Fruit fly (Drosophila melanogaster) whole organism, embryonic: ENCODE results near the gene Nf-YA.

ENCODE experiments used
- Antp ChIP-seq: fragments of 200-800 bp; sonication (Bioruptor generic); optimal IDR thresholded peaks from 3 replicates; lab custom pipeline; 2016; ENCODE audit warnings: missing biosample characterization, missing genetic modification characterization
- BEAF-32 ChIP-seq: fragments of 200-800 bp; sonication (Bioruptor generic); optimal IDR thresholded peaks from 3 replicates; lab custom pipeline; 2017; ENCODE audit warnings: missing biosample characterization, missing genetic modification characterization, mild to moderate bottlenecking, moderate library complexity, missing genetic modification reagents
- Bteb2 ChIP-seq: fragments of 200-800 bp; sonication (Bioruptor generic); optimal IDR thresholded peaks from 2 replicates; lab custom pipeline; 2016; ENCODE audit warnings: missing biosample characterization, missing genetic modification characterization
- CG11398 ChIP-seq: fragments of 200-800 bp; sonication (Bioruptor generic); optimal IDR thresholded peaks from 2 replicates; lab custom pipeline; 2016; ENCODE audit warnings: missing biosample characterization, missing genetic modification characterization
- CG11504 ChIP-seq: fragments of 200-800 bp; sonication (Bioruptor generic); optimal IDR thresholded peaks from 3 replicates; lab custom pipeline; 2019; ENCODE audit warnings: missing biosample characterization, mild to moderate bottlenecking, missing genetic modification characterization, moderate library complexity
- CG11695 ChIP-seq: fragments of 200-800 bp; sonication (Bioruptor generic); IDR thresholded peaks from 3 replicates; pipeline ENCODE4 v1.3.6; 2022; ENCODE audit warnings: missing biosample characterization, missing genetic modification characterization
- CG11723 ChIP-seq: fragments of 200-800 bp; sonication (Bioruptor generic); optimal IDR thresholded peaks from 2 replicates; lab custom pipeline; 2017; ENCODE audit warnings: missing biosample characterization, mild to moderate bottlenecking, missing genetic modification characterization
- CG1233 ChIP-seq: fragments of 200-800 bp; sonication (Bioruptor generic); optimal IDR thresholded peaks from 4 replicates; lab custom pipeline; 2018; ENCODE audit warnings: missing biosample characterization, mild to moderate bottlenecking, missing genetic modification characterization
- CG13424 ChIP-seq: fragments of 200-800 bp; sonication (Bioruptor generic); optimal IDR thresholded peaks from 2 replicates; lab custom pipeline; 2019; ENCODE audit warnings: missing biosample characterization, mild to moderate bottlenecking, missing genetic modification characterization, moderate library complexity
- CG14667 ChIP-seq: fragments of 200-800 bp; sonication (Bioruptor generic); IDR thresholded peaks from 2 replicates; pipeline ENCODE4 v1.3.6; 2022; ENCODE audit warnings: missing biosample characterization, missing genetic modification characterization
- CG15269 ChIP-seq: fragments of 200-800 bp; sonication (Bioruptor generic); optimal IDR thresholded peaks from 2 replicates; lab custom pipeline; 2018; ENCODE audit warnings: missing biosample characterization, mild to moderate bottlenecking, missing genetic modification characterization, moderate library complexity
- CG16813 ChIP-seq: fragments of 200-800 bp; sonication (Bioruptor generic); IDR thresholded peaks from 3 replicates; pipeline ENCODE4 v1.3.6; 2022; ENCODE audit warnings: missing biosample characterization, missing genetic modification characterization; ENCODE audit not compliant: partially characterized antibody
- CG17359 ChIP-seq: fragments of 200-800 bp; sonication (Bioruptor generic); optimal IDR thresholded peaks from 3 replicates; lab custom pipeline; 2018; ENCODE audit warnings: missing biosample characterization, mild to moderate bottlenecking, missing genetic modification characterization, moderate library complexity
- CG2116 ChIP-seq: fragments of 200-800 bp; sonication (Bioruptor generic); optimal IDR thresholded peaks from 3 replicates; lab custom pipeline; 2018; ENCODE audit warnings: missing biosample characterization, mild to moderate bottlenecking, missing genetic modification characterization
- CG3065 ChIP-seq: fragments of 200-800 bp; sonication (Bioruptor generic); optimal IDR thresholded peaks from 2 replicates; lab custom pipeline; 2016; ENCODE audit warnings: missing biosample characterization, missing genetic modification characterization
- CG31365 ChIP-seq: fragments of 200-800 bp; sonication (Bioruptor generic); optimal IDR thresholded peaks from 2 replicates; lab custom pipeline; 2018; ENCODE audit warnings: missing biosample characterization, mild to moderate bottlenecking, missing genetic modification characterization
- CG3281 ChIP-seq: fragments of 200-800 bp; sonication (Bioruptor generic); optimal IDR thresholded peaks from 3 replicates; lab custom pipeline; 2017; ENCODE audit warnings: missing biosample characterization, mild to moderate bottlenecking, missing genetic modification characterization
- CG3726 ChIP-seq: fragments of 200-800 bp; sonication (Bioruptor generic); IDR thresholded peaks from 3 replicates; pipeline ENCODE4, ENCODE4 v1.3.6; 2022; ENCODE audit warnings: missing biosample characterization, missing genetic modification characterization
- CG43689 ChIP-seq: fragments of 200-800 bp; sonication (Bioruptor generic); IDR thresholded peaks from 2 replicates; pipeline ENCODE4 v1.3.6; 2022; ENCODE audit warnings: missing biosample characterization, missing genetic modification characterization
- CG5180 ChIP-seq: fragments of 200-800 bp; sonication (Bioruptor generic); optimal IDR thresholded peaks from 3 replicates; lab custom pipeline; 2017; ENCODE audit warnings: missing biosample characterization, missing genetic modification characterization, mild to moderate bottlenecking, moderate library complexity, missing genetic modification reagents
- CG5245 ChIP-seq: fragments of 200-800 bp; sonication (Bioruptor generic); optimal IDR thresholded peaks from 3 replicates; lab custom pipeline; 2016; ENCODE audit warnings: missing biosample characterization, missing genetic modification characterization
- CG6791 ChIP-seq: fragments of 200-800 bp; sonication (Bioruptor generic); IDR thresholded peaks from 3 replicates; pipeline ENCODE4 v1.3.6; 2022; ENCODE audit warnings: missing biosample characterization, missing genetic modification characterization; ENCODE audit not compliant: partially characterized antibody
- CG6813 ChIP-seq: fragments of 200-800 bp; sonication (Bioruptor generic); optimal IDR thresholded peaks from 2 replicates; lab custom pipeline; 2017; ENCODE audit warnings: missing biosample characterization, missing genetic modification characterization, mild to moderate bottlenecking, moderate library complexity, missing genetic modification reagents
- CG7786 ChIP-seq: fragments of 200-800 bp; sonication (Bioruptor generic); optimal IDR thresholded peaks from 2 replicates; lab custom pipeline; 2016; ENCODE audit warnings: missing biosample characterization, missing genetic modification characterization
- CG7839 ChIP-seq: fragments of 200-800 bp; sonication (Bioruptor generic); optimal IDR thresholded peaks from 3 replicates; lab custom pipeline; 2018; ENCODE audit warnings: missing biosample characterization, mild to moderate bottlenecking, missing genetic modification characterization, moderate library complexity
- CG8765 ChIP-seq: fragments of 200-800 bp; sonication (Bioruptor generic); IDR thresholded peaks from 2 replicates; pipeline ENCODE4 v1.3.6; 2022; ENCODE audit warnings: missing biosample characterization, missing genetic modification characterization
- Dbx ChIP-seq: fragments of 200-800 bp; sonication (Bioruptor generic); IDR thresholded peaks from 3 replicates; pipeline ENCODE4 v1.3.6; 2022; ENCODE audit warnings: missing biosample characterization, missing genetic modification characterization
- Dip2 ChIP-seq: fragments of 200-800 bp; sonication (Bioruptor generic); IDR thresholded peaks from 2 replicates; pipeline ENCODE4 v1.3.6; 2022; ENCODE audit warnings: missing biosample characterization, missing genetic modification characterization
- Fer2 ChIP-seq: fragments of 200-800 bp; sonication (Bioruptor generic); optimal IDR thresholded peaks from 2 replicates; lab custom pipeline; 2018; ENCODE audit warnings: missing biosample characterization, mild to moderate bottlenecking, missing genetic modification characterization, moderate library complexity
- Gsc ChIP-seq: fragments of 200-800 bp; sonication (Bioruptor generic); IDR thresholded peaks from 2 replicates; pipeline ENCODE4 v1.3.6; 2022; ENCODE audit warnings: missing biosample characterization, missing genetic modification characterization
- Mes4 ChIP-seq: fragments of 200-800 bp; sonication (Bioruptor generic); optimal IDR thresholded peaks from 2 replicates; lab custom pipeline; 2016; ENCODE audit warnings: missing biosample characterization, missing genetic modification characterization
- Mrtf ChIP-seq: fragments of 200-800 bp; sonication (Bioruptor generic); IDR thresholded peaks from 3 replicates; pipeline ENCODE4 v1.3.6; 2022; ENCODE audit warnings: missing biosample characterization, missing genetic modification characterization
- NK7.1 ChIP-seq: fragments of 200-800 bp; sonication (Bioruptor generic); optimal IDR thresholded peaks from 3 replicates; lab custom pipeline; 2016; ENCODE audit warnings: missing biosample characterization, missing genetic modification characterization
- Sry-δ ChIP-seq: fragments of 200-800 bp; sonication (Bioruptor generic); optimal IDR thresholded peaks from 2 replicates; lab custom pipeline; 2016; ENCODE audit warnings: missing biosample characterization, missing genetic modification characterization
- cg ChIP-seq: fragments of 200-800 bp; sonication (Bioruptor generic); optimal IDR thresholded peaks from 3 replicates; lab custom pipeline; 2019; ENCODE audit warnings: missing biosample characterization, mild to moderate bottlenecking, missing genetic modification characterization, moderate library complexity
- chif ChIP-seq, 2 experiments: fragments of 200-800 bp; sonication (Bioruptor generic); optimal IDR thresholded peaks; 3 replicates each; lab custom pipeline; 2016; ENCODE audit warnings: missing biosample characterization in 2 of 2, missing genetic modification characterization in 2 of 2
- corto ChIP-seq: fragments of 200-800 bp; sonication (Bioruptor generic); optimal IDR thresholded peaks from 2 replicates; lab custom pipeline; 2016; ENCODE audit warnings: missing biosample characterization, mild to moderate bottlenecking, missing genetic modification characterization, moderate library complexity
- crc ChIP-seq: fragments of 200-800 bp; sonication (Bioruptor generic); optimal IDR thresholded peaks from 2 replicates; lab custom pipeline; 2016; ENCODE audit warnings: missing biosample characterization, missing genetic modification characterization
- da ChIP-seq: fragments of 200-800 bp; sonication (Bioruptor generic); optimal IDR thresholded peaks from 2 replicates; lab custom pipeline; 2016; ENCODE audit warnings: missing biosample characterization, missing genetic modification characterization
- danr ChIP-seq: fragments of 200-800 bp; sonication (Bioruptor generic); IDR thresholded peaks from 2 replicates; pipeline ENCODE4 v1.3.6; 2022; ENCODE audit warnings: missing biosample characterization, missing genetic modification characterization
- dmrt99B ChIP-seq: fragments of 200-800 bp; sonication (Bioruptor generic); optimal IDR thresholded peaks from 2 replicates; lab custom pipeline; 2018; ENCODE audit warnings: missing biosample characterization, mild to moderate bottlenecking, missing genetic modification characterization, moderate library complexity
- dysf ChIP-seq: fragments of 200-800 bp; sonication (Bioruptor generic); IDR thresholded peaks from 3 replicates; pipeline ENCODE4 v1.3.6; 2022; ENCODE audit warnings: missing biosample characterization, missing genetic modification characterization
- gem ChIP-seq: fragments of 200-800 bp; sonication (Bioruptor generic); optimal IDR thresholded peaks from 2 replicates; lab custom pipeline; 2019; ENCODE audit warnings: missing biosample characterization, mild to moderate bottlenecking, missing genetic modification characterization, moderate library complexity
- luna ChIP-seq: fragments of 200-800 bp; sonication (Bioruptor generic); optimal IDR thresholded peaks from 2 replicates; lab custom pipeline; 2016; ENCODE audit warnings: missing biosample characterization, missing genetic modification characterization
- pros ChIP-seq: fragments of 200-800 bp; sonication (Bioruptor generic); optimal IDR thresholded peaks from 3 replicates; lab custom pipeline; 2019; ENCODE audit warnings: missing biosample characterization, mild to moderate bottlenecking, missing genetic modification characterization, moderate library complexity
- seq ChIP-seq: fragments of 200-800 bp; sonication (Bioruptor generic); IDR thresholded peaks from 2 replicates; pipeline ENCODE4 v1.3.6; 2022; ENCODE audit warnings: missing biosample characterization, missing genetic modification characterization
- tup ChIP-seq: fragments of 200-800 bp; sonication (Bioruptor generic); optimal IDR thresholded peaks from 2 replicates; lab custom pipeline; 2016; ENCODE audit warnings: missing biosample characterization, mild to moderate bottlenecking, missing genetic modification characterization, moderate library complexity
- usp ChIP-seq: fragments of >200 bp; optimal IDR thresholded peaks from 2 replicates; lab custom pipeline; 2017; ENCODE audit warnings: missing biosample characterization, missing genetic modification characterization
- vnd ChIP-seq: fragments of 200-800 bp; sonication (Bioruptor generic); IDR thresholded peaks from 3 replicates; pipeline ENCODE4 v1.3.6; 2022; ENCODE audit warnings: missing biosample characterization, missing genetic modification characterization; ENCODE audit not compliant: partially characterized antibody
- z ChIP-seq: fragments of 200-800 bp; sonication (Bioruptor generic); IDR thresholded peaks from 3 replicates; pipeline ENCODE4 v1.3.6; 2022; ENCODE audit warnings: missing biosample characterization, missing genetic modification characterization

Gene Nf-YA

DNA sequence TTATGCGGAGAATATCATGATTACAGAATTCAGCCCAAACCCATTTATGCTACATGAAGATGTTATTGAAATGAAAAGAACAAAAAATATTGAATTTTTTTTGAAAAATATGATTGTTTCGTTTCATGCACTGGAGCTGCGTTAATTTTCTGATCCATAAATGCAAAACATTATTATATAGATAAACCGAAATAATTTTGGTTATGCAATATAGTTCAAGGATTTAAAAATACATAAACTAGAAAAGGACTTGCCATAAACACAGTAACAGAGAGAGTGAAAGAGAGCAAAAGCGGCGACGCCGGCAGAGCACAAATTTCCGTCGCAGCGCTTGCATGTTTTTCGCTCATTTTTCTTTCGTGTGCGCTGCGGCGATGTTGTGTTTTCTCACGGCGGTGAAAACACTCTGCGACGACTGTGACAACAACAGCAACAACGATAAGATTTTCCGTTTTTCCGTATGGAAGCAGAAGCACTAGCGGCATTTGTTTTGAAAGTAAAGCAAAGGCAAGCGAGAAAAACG is 20.2 kb upstream of the Nf-YA start (continued):
- TF ChIP-seq cg (GFP tag; lab: Kevin White, UChicago) (no peak), CG11723 (peak; percentile 81), CG11398 (GFP tag; lab: Kevin White, UChicago) (peak; percentile 71), CG15269 (tag; lab: Kevin White, UChicago) (peak; percentile 90), luna (GFP tag; lab: Kevin White, UChicago) (peak; percentile 36), Gsc (GFP tag; lab: Robert Waterston, UW) (no peak), CG5180 (GFP tag; lab: Kevin White, UChicago) (peak; percentile 81), seq (GFP tag; lab: Robert Waterston, UW) (peak; percentile 82), CG16813 (GFP tag; lab: Robert Waterston, UW) (no peak), Antp (GFP tag; lab: Kevin White, UChicago) (peak; percentile 48), dysf (peak; percentile 82), CG7786 (GFP tag; lab: Kevin White, UChicago) (peak; percentile 46), crc (GFP tag; lab: Kevin White, UChicago) (peak; percentile 63), CG1233 (GFP tag; lab: Kevin White, UChicago) (peak; percentile 77), NK7.1 (GFP tag; lab: Kevin White, UChicago) (peak; percentile 59), gem (tag; lab: Kevin White, UChicago) (peak; percentile 97), da (GFP tag; lab: Kevin White, UChicago) (no peak), vnd (GFP tag; lab: Robert Waterston, UW) (no peak), Bteb2 (GFP tag; lab: Kevin White, UChicago) (peak; percentile 76), CG17359 (tag; lab: Kevin White, UChicago) (peak; percentile 93), CG43689 (GFP tag; lab: Robert Waterston, UW) (no peak), Mrtf (GFP tag; lab: Robert Waterston, UW) (peak; percentile 65; the same call in 1 of the 3 replicates), CG7839 (tag; lab: Kevin White, UChicago) (peak; percentile 91), CG11504 (tag; lab: Kevin White, UChicago) (peak; percentile 92), dmrt99B (tag; lab: Kevin White, UChicago) (peak; percentile 94), CG5245 (GFP tag; lab: Kevin White, UChicago) (peak; percentile 48), CG13424 (peak; percentile 93), CG31365 (tag; lab: Kevin White, UChicago) (peak; percentile 54), CG3281 (GFP tag; lab: Kevin White, UChicago) (peak; percentile 89), chif (GFP tag; optimal IDR thresholded peaks at IDR 0.05; lab: Kevin White, UChicago) (peak; percentile 60 to 76), corto (GFP tag; lab: Kevin White, UChicago) (peak; percentile 56), tup (GFP tag; lab: Kevin White, UChicago) (no peak), CG6791 (GFP tag; lab: Robert Waterston, UW) (peak; percentile 38; the same call in 1 of the 3 replicates), CG11695 (GFP tag; lab: Robert Waterston, UW) (peak; percentile 84), CG14667 (GFP tag; lab: Robert Waterston, UW) (0 out of 2 replicates have a peak, but pooled peaks have one; percentile 22), Fer2 (tag; lab: Kevin White, UChicago) (peak; percentile 78), Sry-δ (GFP tag; lab: Kevin White, UChicago) (peak; percentile 15), Dip2 (GFP tag; lab: Robert Waterston, UW) (no peak), danr (GFP tag; lab: Robert Waterston, UW) (no peak), CG2116 (GFP tag; lab: Kevin White, UChicago) (peak; percentile 52), CG8765 (peak; percentile 11; the same call in 1 of the 2 replicates), Mes4 (peak; percentile 65), BEAF-32 (GFP tag; lab: Kevin White, UChicago) (no peak), pros (GFP tag; lab: Kevin White, UChicago) (peak; percentile 75), CG3065 (GFP tag; lab: Kevin White, UChicago) (peak; percentile 67), z (GFP tag; lab: Robert Waterston, UW) (no peak; the same call in 2 of the 3 replicates), CG3726 (GFP tag; lab: Robert Waterston, UW) (no peak), Dbx (GFP tag; lab: Robert Waterston, UW) (peak; percentile 74; the same call in 2 of the 3 replicates), usp (GFP tag; lab: Kevin White, UChicago) (no peak), CG6813 (GFP tag; lab: Kevin White, UChicago) (peak; percentile 92)
